Fruit fly (Drosophila melanogaster) Kc167 (cell line): ENCODE data around the gene CG42590.

ENCODE experiments used
- Myc ChIP-seq: fragments of >200 bp; optimal IDR thresholded peaks from 2 replicates; lab custom pipeline; 2017; ENCODE audit warnings: missing external identifiers
- Sin3A ChIP-seq: fragments of >200 bp; optimal IDR thresholded peaks from 2 replicates; lab custom pipeline; 2018; ENCODE audit warnings: missing external identifiers
- h ChIP-seq: fragments of >200 bp; optimal IDR thresholded peaks from 3 replicates; lab custom pipeline; 2018; ENCODE audit warnings: missing external identifiers
- insv ChIP-seq: fragments of >200 bp; optimal IDR thresholded peaks from 3 replicates; lab custom pipeline; 2018; ENCODE audit warnings: missing external identifiers
- psq ChIP-seq: fragments of >200 bp; optimal IDR thresholded peaks from 2 replicates; lab custom pipeline; 2017; ENCODE audit warnings: missing external identifiers
- ttk ChIP-seq: sonication (Bioruptor generic); optimal IDR thresholded peaks from 2 replicates; lab custom pipeline; 2017; ENCODE audit warnings: missing external identifiers

CG42590 gene

dm6 chr3L:8068061-8068460, 1.0 kb downstream of the CG42590 start:
- TF ChIP-seq psq (lab: Kevin White, UChicago) (no peak), Myc (lab: Kevin White, UChicago) (no peak), insv (no peak), ttk (lab: Kevin White, UChicago) (no peak), Sin3A (no peak), h (no peak)

- no peak for TF ChIP-seq ttk (lab: Kevin White, UChicago)
- TF ChIP-seq insv: no peak
Measured at dm6 chr3L:8067491-8067890, 1.6 kb downstream of the CG42590 start.

- TF ChIP-seq insv (no peak), h (no peak), Myc (lab: Kevin White, UChicago) (no peak), ttk (lab: Kevin White, UChicago) (no peak), Sin3A (no peak), psq (lab: Kevin White, UChicago) (no peak)
Measured at dm6 chr3L:8065575-8066410, 3.3 kb downstream of the CG42590 start.

dm6 chr3L:8063214-8064156, 5.6 kb downstream of the CG42590 start, which contains the start of gene Sarm:
TSS of gene Sarm (plus strand) at chr3L:8063874.
- TF ChIP-seq h (no peak), insv (no peak)

dm6 chr3L:8059627-8060166, 9.4 kb downstream of the CG42590 start:
- TF ChIP-seq psq (lab: Kevin White, UChicago) (no peak), insv (no peak), Myc (lab: Kevin White, UChicago) (no peak), ttk (lab: Kevin White, UChicago) (no peak), h (no peak), Sin3A (no peak)

dm6 chr3L:8058190-8058997, 10.7 kb downstream of the CG42590 start, which contains the start of gene bip1:
TSS of gene bip1 (minus strand) at chr3L:8058713.
- TF ChIP-seq insv: no peak
- no peak for TF ChIP-seq psq (lab: Kevin White, UChicago)
- TF ChIP-seq Sin3A: no peak
- TF ChIP-seq h: no peak
- no peak for TF ChIP-seq Myc (lab: Kevin White, UChicago)
- TF ChIP-seq ttk (lab: Kevin White, UChicago): no peak

- no peak for TF ChIP-seq h
- TF ChIP-seq Sin3A: no peak
- TF ChIP-seq insv: no peak
- no peak for TF ChIP-seq psq (lab: Kevin White, UChicago)
- no peak for TF ChIP-seq Myc (lab: Kevin White, UChicago)
- TF ChIP-seq ttk (lab: Kevin White, UChicago): no peak
Measured at dm6 chr3L:8057823-8058189, 11.3 kb downstream of the CG42590 start.

- TF ChIP-seq Myc (lab: Kevin White, UChicago): no peak
- TF ChIP-seq ttk (lab: Kevin White, UChicago): no peak
- no peak for TF ChIP-seq Sin3A
Measured at dm6 chr3L:8057423-8057822, 11.6 kb downstream of the CG42590 start.

dm6 chr3L:8056740-8057253, 12.3 kb downstream of the CG42590 start:
- TF ChIP-seq h: no peak

dm6 chr3L:8056325-8056724, 12.7 kb downstream of the CG42590 start:
- TF ChIP-seq Sin3A (no peak), Myc (lab: Kevin White, UChicago) (no peak), insv (no peak), psq (lab: Kevin White, UChicago) (no peak), h (no peak), ttk (lab: Kevin White, UChicago) (no peak)

- TF ChIP-seq Myc (lab: Kevin White, UChicago): no peak
- no peak for TF ChIP-seq psq (lab: Kevin White, UChicago)
- TF ChIP-seq Sin3A: no peak
- TF ChIP-seq ttk (lab: Kevin White, UChicago): no peak
- no peak for TF ChIP-seq h
- TF ChIP-seq insv: no peak
Measured at dm6 chr3L:8044867-8045362, 24.2 kb downstream of the CG42590 start.

dm6 chr3L:8043622-8044021, 25.4 kb downstream of the CG42590 start:
- TF ChIP-seq psq (lab: Kevin White, UChicago) (no peak), Myc (lab: Kevin White, UChicago) (no peak), Sin3A (no peak), insv (no peak), h (no peak), ttk (lab: Kevin White, UChicago) (no peak)
